Worm (Caenorhabditis elegans): ENCODE data around the gene iffb-1.

DNA sequence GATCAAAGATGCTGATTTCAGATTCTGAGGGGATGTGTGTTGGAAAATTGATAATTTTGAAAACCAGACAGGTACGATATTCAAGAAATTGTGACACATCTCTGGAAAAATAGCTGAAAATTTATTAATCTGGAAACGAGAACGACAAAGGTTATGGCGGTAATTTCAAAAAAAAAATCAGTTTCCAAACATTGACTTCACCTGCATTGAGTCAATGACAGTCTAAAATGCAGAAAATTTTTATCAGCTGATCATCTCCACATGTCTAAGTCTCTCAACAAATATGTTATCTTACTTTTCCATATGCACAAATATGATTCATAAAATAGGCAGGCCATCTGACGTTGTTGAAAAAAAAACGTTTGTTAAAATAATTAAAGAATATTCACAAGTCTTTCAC is 42.2 kb upstream of the iffb-1 start, which contains the start of gene fbxa-48:
- TF ChIP-seq ama-1 (optimal IDR thresholded peaks at IDR 0.05), result no peak
- TF ChIP-seq flt-1 (GFP tag; IDR thresholded peaks at IDR 0.05), result no peak
- no peak for TF ChIP-seq tbx-11 (GFP tag; IDR thresholded peaks at IDR 0.05)
- no peak for TF ChIP-seq scrt-1 (GFP tag; IDR thresholded peaks at IDR 0.05)
- no peak for TF ChIP-seq ceh-13 (GFP tag; optimal IDR thresholded peaks at IDR 0.05)
- no peak for TF ChIP-seq tbx-37 (GFP tag; conservative IDR thresholded peaks at IDR 0.05)
- no peak for TF ChIP-seq aly-1 (tag; optimal IDR thresholded peaks at IDR 0.05)
- no peak for TF ChIP-seq hmbx-1 (tag; optimal IDR thresholded peaks at IDR 0.05)
- TF ChIP-seq ceh-36 (tag; optimal IDR thresholded peaks at IDR 0.05), result no peak
